Fruit fly (Drosophila melanogaster) whole organism, embryonic: ENCODE results near the gene CG6168.
A peak's percentile ranks its signal among the peaks of the same experiment; 100 is the strongest.

Experiments used
- B-H1 ChIP-seq: fragments of 200-800 bp; sonication (Bioruptor generic); IDR thresholded peaks from 3 replicates; pipeline ENCODE4 v1.3.6; 2022; ENCODE audit warnings: missing biosample characterization, missing genetic modification characterization
- CG1024 ChIP-seq: fragments of 200-800 bp; sonication (Bioruptor generic); IDR thresholded peaks from 2 replicates; pipeline ENCODE4 v1.3.6; 2022; ENCODE audit warnings: missing biosample characterization, missing genetic modification characterization
- CG10431 ChIP-seq: fragments of 200-800 bp; sonication (Bioruptor generic); optimal IDR thresholded peaks from 3 replicates; lab custom pipeline; 2018; ENCODE audit warnings: missing biosample characterization, mild to moderate bottlenecking, missing genetic modification characterization
- CG10543 ChIP-seq: fragments of 200-800 bp; sonication (Bioruptor generic); optimal IDR thresholded peaks from 3 replicates; lab custom pipeline; 2017; ENCODE audit warnings: missing biosample characterization, mild to moderate bottlenecking, missing genetic modification characterization, moderate library complexity
- CG10565 ChIP-seq: fragments of 200-800 bp; sonication (Bioruptor generic); optimal IDR thresholded peaks from 3 replicates; lab custom pipeline; 2016; ENCODE audit warnings: missing biosample characterization, mild to moderate bottlenecking, missing genetic modification characterization
- CG10654 ChIP-seq: fragments of 200-800 bp; sonication (Bioruptor generic); optimal IDR thresholded peaks from 2 replicates; lab custom pipeline; 2016; ENCODE audit warnings: missing biosample characterization, missing genetic modification characterization
- CG11093 ChIP-seq: fragments of 200-800 bp; sonication (Bioruptor generic); IDR thresholded peaks from 3 replicates; pipeline ENCODE4 v1.3.6; 2022; ENCODE audit warnings: missing biosample characterization, missing genetic modification characterization
- CG11696 ChIP-seq: fragments of 200-800 bp; sonication (Bioruptor generic); IDR thresholded peaks from 2 replicates; pipeline ENCODE4 v1.3.6; 2022; ENCODE audit warnings: missing biosample characterization, missing genetic modification characterization
- CG12071 ChIP-seq: fragments of 200-800 bp; sonication (Bioruptor generic); optimal IDR thresholded peaks from 3 replicates; lab custom pipeline; 2018; ENCODE audit warnings: missing biosample characterization, mild to moderate bottlenecking, missing genetic modification characterization
- CG14667 ChIP-seq: fragments of 200-800 bp; sonication (Bioruptor generic); IDR thresholded peaks from 2 replicates; pipeline ENCODE4 v1.3.6; 2022; ENCODE audit warnings: missing biosample characterization, missing genetic modification characterization
- CG14710 ChIP-seq: fragments of 200-800 bp; sonication (Bioruptor generic); optimal IDR thresholded peaks from 3 replicates; lab custom pipeline; 2019; ENCODE audit warnings: missing biosample characterization, mild to moderate bottlenecking, missing genetic modification characterization, moderate library complexity
- CG14860 ChIP-seq: fragments of 200-800 bp; sonication (Bioruptor generic); IDR thresholded peaks from 3 replicates; pipeline ENCODE4 v1.3.6; 2022; ENCODE audit warnings: missing biosample characterization, missing genetic modification characterization; ENCODE audit not compliant: partially characterized antibody
- CG15269 ChIP-seq: fragments of 200-800 bp; sonication (Bioruptor generic); optimal IDR thresholded peaks from 2 replicates; lab custom pipeline; 2018; ENCODE audit warnings: missing biosample characterization, mild to moderate bottlenecking, missing genetic modification characterization, moderate library complexity
- CG18262 ChIP-seq: fragments of 200-800 bp; optimal IDR thresholded peaks from 3 replicates; lab custom pipeline; 2019; ENCODE audit warnings: missing biosample characterization, mild to moderate bottlenecking, missing genetic modification characterization, moderate library complexity
- CG18476 ChIP-seq: fragments of 200-800 bp; sonication (Bioruptor generic); optimal IDR thresholded peaks from 2 replicates; lab custom pipeline; 2016; ENCODE audit warnings: missing biosample characterization, mild to moderate bottlenecking, missing genetic modification characterization
- CG2199 ChIP-seq: fragments of 200-800 bp; sonication (Bioruptor generic); IDR thresholded peaks from 3 replicates; pipeline ENCODE4 v1.3.6; 2022; ENCODE audit warnings: missing biosample characterization, missing genetic modification characterization
- CG30020 ChIP-seq: fragments of 200-800 bp; optimal IDR thresholded peaks from 2 replicates; lab custom pipeline; 2019; ENCODE audit warnings: missing biosample characterization, mild to moderate bottlenecking, missing genetic modification characterization, moderate library complexity
- CG30431 ChIP-seq: fragments of 200-800 bp; sonication (Bioruptor generic); optimal IDR thresholded peaks from 2 replicates; lab custom pipeline; 2017; ENCODE audit warnings: missing biosample characterization, missing genetic modification characterization
- CG6654 ChIP-seq: fragments of 200-800 bp; sonication (Bioruptor generic); optimal IDR thresholded peaks from 2 replicates; lab custom pipeline; 2017; ENCODE audit warnings: missing biosample characterization, mild to moderate bottlenecking, missing genetic modification characterization
- CG7556 ChIP-seq: fragments of 200-800 bp; sonication (Bioruptor generic); optimal IDR thresholded peaks from 2 replicates; lab custom pipeline; 2017; ENCODE audit warnings: missing biosample characterization, mild to moderate bottlenecking, missing genetic modification characterization
- CG9609 ChIP-seq: fragments of 200-800 bp; sonication (Bioruptor generic); optimal IDR thresholded peaks from 3 replicates; lab custom pipeline; 2016; ENCODE audit warnings: missing biosample characterization, missing genetic modification characterization
- Dip3 ChIP-seq: fragments of 200-800 bp; sonication (Bioruptor generic); optimal IDR thresholded peaks from 3 replicates; lab custom pipeline; 2016; ENCODE audit warnings: missing biosample characterization, missing genetic modification characterization
- E2f1 ChIP-seq: fragments of 200-800 bp; sonication (Bioruptor generic); IDR thresholded peaks from 2 replicates; pipeline ENCODE4 v1.3.6; 2022; ENCODE audit warnings: missing biosample characterization, missing genetic modification characterization
- HLHmδ ChIP-seq: fragments of 200-800 bp; sonication (Bioruptor generic); optimal IDR thresholded peaks from 2 replicates; lab custom pipeline; 2018; ENCODE audit warnings: missing biosample characterization, mild to moderate bottlenecking, missing genetic modification characterization, moderate library complexity
- HmgD ChIP-seq: fragments of 200-800 bp; sonication (Bioruptor generic); optimal IDR thresholded peaks from 3 replicates; lab custom pipeline; 2016; ENCODE audit warnings: missing biosample characterization, missing genetic modification characterization
- Hsf ChIP-seq: fragments of 200-800 bp; sonication (Bioruptor generic); optimal IDR thresholded peaks from 3 replicates; lab custom pipeline; 2016; ENCODE audit warnings: missing biosample characterization, missing genetic modification characterization
- Kr ChIP-seq: fragments of 200-800 bp; sonication (Bioruptor generic); optimal IDR thresholded peaks from 2 replicates; lab custom pipeline; 2017; ENCODE audit warnings: missing biosample characterization, mild to moderate bottlenecking, missing genetic modification characterization
- Myb ChIP-seq: fragments of 200-800 bp; sonication (Bioruptor generic); optimal IDR thresholded peaks from 2 replicates; lab custom pipeline; 2016; ENCODE audit warnings: missing biosample characterization, missing genetic modification characterization
- NC2α ChIP-seq: fragments of 200-800 bp; sonication (Bioruptor generic); optimal IDR thresholded peaks from 2 replicates; lab custom pipeline; 2016; ENCODE audit warnings: missing biosample characterization, missing genetic modification characterization
- Neu2 ChIP-seq: fragments of 200-800 bp; sonication (Bioruptor generic); optimal IDR thresholded peaks from 3 replicates; lab custom pipeline; 2016; ENCODE audit warnings: missing biosample characterization, missing genetic modification characterization, borderline replicate concordance
- PHDP ChIP-seq: fragments of 200-800 bp; sonication (Bioruptor generic); optimal IDR thresholded peaks from 3 replicates; lab custom pipeline; 2018; ENCODE audit warnings: missing biosample characterization, mild to moderate bottlenecking, missing genetic modification characterization, moderate library complexity
- Spps ChIP-seq: fragments of 200-800 bp; sonication (Bioruptor generic); optimal IDR thresholded peaks from 2 replicates; lab custom pipeline; 2018; ENCODE audit warnings: missing biosample characterization, mild to moderate bottlenecking, missing genetic modification characterization
- Trl ChIP-seq, 3 experiments: fragments of >200 bp in 2 of 3; fragments of 200-800 bp in 1 of 3; sonication (Bioruptor generic) in 1 of 3; optimal IDR thresholded peaks; 2 replicates in 1 of 3; 3 replicates in 2 of 3; lab custom pipeline; 2016 to 2017; ENCODE audit warnings: missing biosample characterization in 1 of 3, missing genetic modification characterization in 1 of 3
- Xbp1 ChIP-seq: fragments of 200-800 bp; sonication (Bioruptor generic); optimal IDR thresholded peaks from 3 replicates; lab custom pipeline; 2016; ENCODE audit warnings: missing biosample characterization, mild to moderate bottlenecking, missing genetic modification characterization
- ab ChIP-seq: fragments of 200-800 bp; sonication (Bioruptor generic); optimal IDR thresholded peaks from 2 replicates; lab custom pipeline; 2016; ENCODE audit warnings: missing biosample characterization, missing genetic modification characterization
- al ChIP-seq: fragments of 200-800 bp; sonication (Bioruptor generic); IDR thresholded peaks from 2 replicates; pipeline ENCODE4 v1.3.6; 2022; ENCODE audit warnings: missing biosample characterization, missing genetic modification characterization
- bab2 ChIP-seq: fragments of 200-800 bp; sonication (Bioruptor generic); optimal IDR thresholded peaks from 2 replicates; lab custom pipeline; 2016; ENCODE audit warnings: missing biosample characterization, missing genetic modification characterization
- corto ChIP-seq: fragments of 200-800 bp; sonication (Bioruptor generic); optimal IDR thresholded peaks from 2 replicates; lab custom pipeline; 2016; ENCODE audit warnings: missing biosample characterization, mild to moderate bottlenecking, missing genetic modification characterization, moderate library complexity
- esg ChIP-seq: fragments of 200-800 bp; sonication (Bioruptor generic); conservative IDR thresholded peaks from 2 replicates; pipeline ENCODE4 v1.3.6; 2022; ENCODE audit warnings: missing biosample characterization, missing genetic modification characterization
- gcm2 ChIP-seq: fragments of 200-800 bp; sonication (Bioruptor generic); optimal IDR thresholded peaks from 2 replicates; lab custom pipeline; 2016; ENCODE audit warnings: missing biosample characterization, missing genetic modification characterization
- grau ChIP-seq: fragments of 200-800 bp; optimal IDR thresholded peaks from 3 replicates; lab custom pipeline; 2019; ENCODE audit warnings: missing biosample characterization, mild to moderate bottlenecking, missing genetic modification characterization, moderate library complexity
- hb ChIP-seq: fragments of 200-800 bp; sonication (Bioruptor generic); IDR thresholded peaks from 3 replicates; pipeline ENCODE4 v1.3.6; 2022; ENCODE audit warnings: missing biosample characterization, missing genetic modification characterization; ENCODE audit not compliant: partially characterized antibody
- hth ChIP-seq: fragments of >200 bp; optimal IDR thresholded peaks from 2 replicates; lab custom pipeline; 2017; ENCODE audit warnings: inconsistent platforms
- ind ChIP-seq: fragments of 200-800 bp; sonication (Bioruptor generic); optimal IDR thresholded peaks from 3 replicates; lab custom pipeline; 2016; ENCODE audit warnings: missing biosample characterization, missing genetic modification characterization
- kay ChIP-seq: fragments of 200-800 bp; sonication (Bioruptor generic); optimal IDR thresholded peaks from 2 replicates; lab custom pipeline; 2016; ENCODE audit warnings: missing biosample characterization, missing genetic modification characterization
- schlank ChIP-seq: fragments of 200-800 bp; sonication (Bioruptor generic); optimal IDR thresholded peaks from 2 replicates; lab custom pipeline; 2018; ENCODE audit warnings: missing biosample characterization, mild to moderate bottlenecking, missing genetic modification characterization
- seq ChIP-seq: fragments of 200-800 bp; sonication (Bioruptor generic); IDR thresholded peaks from 2 replicates; pipeline ENCODE4 v1.3.6; 2022; ENCODE audit warnings: missing biosample characterization, missing genetic modification characterization
- ssp ChIP-seq: fragments of 200-800 bp; sonication (Bioruptor generic); IDR thresholded peaks from 2 replicates; pipeline ENCODE4 v1.3.6; 2022; ENCODE audit warnings: missing biosample characterization, missing genetic modification characterization
- stc ChIP-seq: fragments of 200-800 bp; sonication (Bioruptor generic); IDR thresholded peaks from 2 replicates; pipeline ENCODE4 v1.3.6; 2022; ENCODE audit warnings: missing biosample characterization, missing genetic modification characterization
- stwl ChIP-seq: fragments of 200-800 bp; sonication (Bioruptor generic); optimal IDR thresholded peaks from 3 replicates; lab custom pipeline; 2018; ENCODE audit warnings: missing biosample characterization, mild to moderate bottlenecking, missing genetic modification characterization, moderate library complexity
- wdn ChIP-seq: fragments of 200-800 bp; sonication (Bioruptor generic); IDR thresholded peaks from 2 replicates; pipeline ENCODE4 v1.3.6; 2022; ENCODE audit warnings: missing biosample characterization, missing genetic modification characterization

Gene CG6168

DNA sequence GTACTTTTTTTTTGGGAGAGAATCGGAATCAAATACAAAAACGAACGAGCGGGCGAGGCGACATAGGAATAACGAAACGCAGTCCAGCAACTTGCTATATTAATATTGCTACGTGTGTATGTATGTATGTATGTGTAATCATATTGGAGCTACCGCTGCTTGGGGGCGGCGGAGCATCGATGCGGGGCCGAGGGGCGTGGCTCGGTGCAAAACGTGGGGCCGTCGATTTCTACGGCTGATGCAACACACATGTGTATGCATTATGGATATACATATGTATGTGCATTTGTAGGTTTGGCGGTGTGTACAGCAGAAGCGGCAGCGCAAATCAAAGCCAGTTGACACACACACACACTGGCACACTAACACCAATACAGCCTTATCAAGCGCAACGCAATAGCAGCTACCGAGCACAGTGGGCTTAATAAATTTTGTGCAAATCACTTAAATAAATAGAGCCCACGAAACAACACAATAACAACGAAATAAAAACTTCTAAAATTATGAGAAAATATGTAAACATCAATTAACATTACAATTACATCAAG lies 29.3 kb downstream of the CG6168 start (continued):
- TF ChIP-seq stwl: no peak
- TF ChIP-seq CG7556 (GFP tag; lab: Kevin White, UChicago): no peak
- no peak for TF ChIP-seq hb (GFP tag; lab: Robert Waterston, UW)
- no peak for TF ChIP-seq CG14710 (tag; lab: Kevin White, UChicago)
- TF ChIP-seq Hsf (GFP tag; lab: Kevin White, UChicago): no peak
- no peak for TF ChIP-seq CG6654
- peak; percentile 33; the same call in 1 of the 2 replicates for TF ChIP-seq CG1024 (GFP tag; lab: Robert Waterston, UW)
- TF ChIP-seq CG15269 (tag; lab: Kevin White, UChicago): peak; percentile 8
- no peak for TF ChIP-seq kay (GFP tag; lab: Kevin White, UChicago)
- no peak for TF ChIP-seq CG10565 (GFP tag; lab: Kevin White, UChicago)
- no peak for TF ChIP-seq Kr (GFP tag; lab: Kevin White, UChicago)
- TF ChIP-seq HLHmδ (GFP tag; lab: Kevin White, UChicago): no peak
- TF ChIP-seq hth: no peak
- no peak for TF ChIP-seq CG14860 (GFP tag; lab: Robert Waterston, UW)
- no peak for TF ChIP-seq Xbp1
- no peak for TF ChIP-seq CG30431 (GFP tag; lab: Kevin White, UChicago)
- TF ChIP-seq CG12071: peak; percentile 14
- peak; percentile 52 for TF ChIP-seq esg
- no peak for TF ChIP-seq wdn
- TF ChIP-seq grau (tag; lab: Kevin White, UChicago): peak; percentile 4
- TF ChIP-seq gcm2 (GFP tag; lab: Kevin White, UChicago): no peak
- no peak for TF ChIP-seq HmgD (GFP tag; lab: Kevin White, UChicago)
- no peak for TF ChIP-seq PHDP (tag; lab: Kevin White, UChicago)
- TF ChIP-seq E2f1: peak; percentile 49
- no peak for TF ChIP-seq ind (GFP tag; lab: Kevin White, UChicago)
- no peak for TF ChIP-seq CG9609
- no peak for TF ChIP-seq Spps (tag; lab: Kevin White, UChicago)
- TF ChIP-seq stc (GFP tag; lab: Robert Waterston, UW): peak; percentile 47
- no peak for TF ChIP-seq corto (GFP tag; lab: Kevin White, UChicago)
- 0 out of 3 replicates have a peak, but pooled peaks have one; percentile 31 for TF ChIP-seq CG2199 (GFP tag; lab: Robert Waterston, UW)
- TF ChIP-seq CG10431: no peak
- no peak for TF ChIP-seq ssp
- 0 out of 3 replicates have a peak, but pooled peaks have one; percentile 60 for TF ChIP-seq CG11093 (GFP tag; lab: Robert Waterston, UW)
- no peak for TF ChIP-seq Neu2 (GFP tag; lab: Kevin White, UChicago)
- no peak for TF ChIP-seq Myb
- no peak for TF ChIP-seq NC2α
- TF ChIP-seq schlank: no peak
- TF ChIP-seq CG10654 (GFP tag; lab: Kevin White, UChicago): no peak
- no peak for TF ChIP-seq CG30020 (tag; lab: Kevin White, UChicago)
- no peak for TF ChIP-seq ab (GFP tag; lab: Kevin White, UChicago)
- no peak for TF ChIP-seq Trl (optimal IDR thresholded peaks at IDR 0.05; lab: Kevin White, UChicago)
- no peak for TF ChIP-seq Trl (GFP tag; optimal IDR thresholded peaks at IDR 0.05; lab: Kevin White, UChicago)
- no peak for TF ChIP-seq bab2 (GFP tag; lab: Kevin White, UChicago)
- TF ChIP-seq seq (GFP tag; lab: Robert Waterston, UW): 0 out of 2 replicates have a peak, but pooled peaks have one; percentile 20
- peak; percentile 36; the same call in 1 of the 3 replicates for TF ChIP-seq B-H1 (GFP tag; lab: Robert Waterston, UW)
- no peak for TF ChIP-seq CG14667 (GFP tag; lab: Robert Waterston, UW)
- 0 out of 2 replicates have a peak, but pooled peaks have one; percentile 16 for TF ChIP-seq al (GFP tag; lab: Robert Waterston, UW)
- peak; percentile 32; the same call in 1 of the 2 replicates for TF ChIP-seq CG11696
- no peak for TF ChIP-seq CG18476
- no peak for TF ChIP-seq CG18262 (tag; lab: Kevin White, UChicago)
- peak; percentile 65 for TF ChIP-seq CG10543 (GFP tag; lab: Kevin White, UChicago)
- TF ChIP-seq Dip3 (GFP tag; lab: Kevin White, UChicago): no peak
